Worm (Caenorhabditis elegans): Measurements from ENCODE around the gene F47B10.4.

DNA sequence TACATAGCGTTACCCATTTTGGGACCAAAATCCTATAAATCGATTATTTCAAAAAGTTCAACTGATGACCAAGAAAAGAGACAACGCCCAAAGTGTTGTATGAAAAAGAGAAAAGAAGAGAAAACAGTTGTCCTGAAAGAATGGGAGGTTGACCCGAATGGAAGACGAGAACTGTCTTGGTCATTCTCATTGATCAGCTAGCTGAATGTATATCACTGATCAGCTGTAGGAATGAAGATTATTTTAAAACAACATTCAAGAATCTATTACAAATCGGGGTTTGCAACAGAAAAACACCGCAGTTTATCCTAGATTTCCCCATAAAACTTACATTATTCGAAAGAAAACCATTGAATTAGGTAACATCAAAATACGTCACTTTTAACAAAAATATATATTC lies 609 bp upstream of the F47B10.4 start, which contains the start of gene F47B10.5:
- TF ChIP-seq nhr-23 (tag; optimal IDR thresholded peaks at IDR 0.05) (no peak), nhr-11 (tag; optimal IDR thresholded peaks at IDR 0.05) (no peak), nhr-237 (tag; optimal IDR thresholded peaks at IDR 0.05) (no peak), fkh-2 (tag; optimal IDR thresholded peaks at IDR 0.05) (no peak), fkh-10 (GFP tag; optimal IDR thresholded peaks at IDR 0.05) (no peak), mml-1 (tag; optimal IDR thresholded peaks at IDR 0.05) (no peak), unc-39 (tag; optimal IDR thresholded peaks at IDR 0.05) (no peak), ama-1 (optimal IDR thresholded peaks at IDR 0.05) (no peak), aly-2 (tag; optimal IDR thresholded peaks at IDR 0.05) (no peak), lsy-12 (tag; optimal IDR thresholded peaks at IDR 0.05) (no peak), elt-1 (tag; optimal IDR thresholded peaks at IDR 0.05) (no peak), pqm-1 (tag; optimal IDR thresholded peaks at IDR 0.05) (no peak)
